Worm (Caenorhabditis elegans): Measurements from ENCODE around the gene utp-20.

Gene utp-20

DNA sequence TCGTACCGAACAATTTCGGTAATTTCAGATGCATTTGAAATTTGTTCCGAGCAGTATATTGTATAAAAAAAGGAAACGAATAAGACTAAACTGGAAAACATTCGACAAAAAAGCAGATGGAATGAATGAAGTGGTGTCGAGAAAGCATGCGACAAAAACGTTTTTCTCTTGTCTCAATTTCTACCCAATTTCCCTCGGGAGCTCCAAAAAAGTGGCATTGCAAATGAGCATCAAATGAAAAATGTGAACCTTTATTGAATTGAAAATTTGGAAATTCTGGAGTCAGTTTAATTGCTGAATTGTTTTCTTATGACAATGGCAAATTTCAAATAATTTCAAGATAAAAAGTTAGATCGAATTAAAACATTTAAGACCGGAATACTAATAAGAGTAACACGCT, 36.0 kb upstream of the utp-20 start, which contains the start of gene R05G9.5:
R05G9.5 (minus strand) TSS at position 101 of the 400 bp plus-strand sequence.
- TF ChIP-seq nfya-1 (tag; optimal IDR thresholded peaks at IDR 0.05; ENCODE audit: insufficient read depth) (no peak), snpc-4 (tag; optimal IDR thresholded peaks at IDR 0.05) (no peak), nhr-23 (tag; optimal IDR thresholded peaks at IDR 0.05) (no peak), daf-12 (tag; optimal IDR thresholded peaks at IDR 0.05) (no peak), egl-5 (tag; optimal IDR thresholded peaks at IDR 0.05) (no peak), aly-2 (tag; optimal IDR thresholded peaks at IDR 0.05) (no peak), elt-2 (tag; optimal IDR thresholded peaks at IDR 0.05) (no peak)

DNA sequence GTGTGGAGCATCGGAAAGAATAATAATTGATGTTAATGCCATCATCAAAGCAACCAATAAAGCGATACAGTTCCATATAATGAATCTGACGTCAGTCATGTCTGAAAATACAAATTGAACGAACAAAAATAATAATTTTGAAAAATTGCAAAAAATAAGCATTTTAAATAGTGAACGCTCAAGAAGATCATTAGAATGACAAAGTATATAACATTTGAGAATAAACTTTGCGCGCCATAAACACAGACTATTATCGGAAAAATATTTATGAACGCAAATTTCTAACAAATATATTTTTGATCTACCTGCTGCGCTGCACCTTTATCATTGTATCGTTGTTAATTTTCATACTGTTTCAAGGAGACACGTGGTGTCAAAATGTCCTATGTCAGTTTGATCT, 34.8 kb upstream of the utp-20 start, which contains the start of gene R05G9.3:
R05G9.3 (minus strand) TSS at position 101 of the 400 bp plus-strand sequence.
- TF ChIP-seq hmg-11 (tag; optimal IDR thresholded peaks at IDR 0.05) (no peak), eor-1 (tag; optimal IDR thresholded peaks at IDR 0.05) (no peak), nhr-23 (tag; optimal IDR thresholded peaks at IDR 0.05) (no peak), lin-39 (tag; optimal IDR thresholded peaks at IDR 0.05) (no peak), elt-2 (tag; optimal IDR thresholded peaks at IDR 0.05) (no peak), unc-39 (tag; optimal IDR thresholded peaks at IDR 0.05) (no peak), daf-12 (tag; optimal IDR thresholded peaks at IDR 0.05) (no peak), fkh-2 (tag; optimal IDR thresholded peaks at IDR 0.05) (no peak), sea-2 (GFP tag; optimal IDR thresholded peaks at IDR 0.05) (no peak), lin-15B (tag; optimal IDR thresholded peaks at IDR 0.05) (no peak), lsy-12 (tag; optimal IDR thresholded peaks at IDR 0.05) (no peak), ceh-82 (tag; optimal IDR thresholded peaks at IDR 0.05) (no peak), elt-1 (tag; optimal IDR thresholded peaks at IDR 0.05) (no peak), zag-1 (tag; optimal IDR thresholded peaks at IDR 0.05) (no peak), ceh-28 (tag; optimal IDR thresholded peaks at IDR 0.05) (no peak)

DNA sequence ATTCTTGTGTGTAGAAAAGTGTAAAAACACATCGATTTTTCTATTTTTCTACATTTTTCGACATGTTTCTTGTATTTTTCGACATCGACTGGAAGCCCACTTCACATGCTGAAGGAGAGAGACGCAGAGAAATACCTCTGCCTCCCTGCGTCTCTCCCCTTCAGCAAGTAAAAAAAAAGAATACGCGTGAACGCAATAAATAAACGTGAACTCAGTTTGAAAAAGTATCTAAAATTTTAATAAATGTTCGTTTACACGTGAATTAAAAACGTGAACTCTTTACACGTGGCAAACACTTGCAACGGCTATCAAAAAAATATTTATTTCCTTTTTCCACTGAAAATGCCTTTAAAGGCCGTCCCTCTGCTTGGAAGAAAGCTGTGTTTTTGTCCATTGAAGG, 33.3 kb upstream of the utp-20 start, which contains the start of gene R05G9.1:
R05G9.1 (plus strand) TSS at position 343 of the 400 bp plus-strand sequence.
- TF ChIP-seq ZK546.5 (tag; optimal IDR thresholded peaks at IDR 0.05) (no peak), ama-1 (optimal IDR thresholded peaks at IDR 0.05) (no peak), ztf-4 (tag; optimal IDR thresholded peaks at IDR 0.05) (no peak), egl-5 (tag; optimal IDR thresholded peaks at IDR 0.05) (no peak), mdl-1 (tag; optimal IDR thresholded peaks at IDR 0.05) (no peak), nhr-25 (tag; optimal IDR thresholded peaks at IDR 0.05) (no peak), elt-3 (tag; optimal IDR thresholded peaks at IDR 0.05) (no peak)

DNA sequence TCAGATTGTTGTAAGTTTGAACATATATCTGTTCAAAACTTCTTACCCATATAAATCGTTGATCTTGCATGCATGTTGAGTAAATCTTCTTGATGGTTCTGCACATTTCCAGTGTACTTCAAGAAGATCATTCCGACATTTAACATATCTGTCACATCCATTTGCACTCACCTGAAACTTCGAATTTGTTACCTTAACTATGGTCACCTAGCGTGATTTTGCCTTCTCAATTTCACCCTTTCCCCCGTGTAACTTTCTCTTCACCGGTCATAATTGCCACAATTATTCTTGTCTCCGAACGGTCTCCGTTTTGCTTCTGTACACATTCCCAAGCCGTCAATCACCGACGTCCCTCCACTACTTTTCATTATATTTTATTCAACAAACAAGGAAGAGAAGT, 22.8 kb upstream of the utp-20 start:
- no peak for TF ChIP-seq ztf-4 (tag; optimal IDR thresholded peaks at IDR 0.05)
- TF ChIP-seq nhr-67 (tag; optimal IDR thresholded peaks at IDR 0.05): no peak
- TF ChIP-seq elt-1 (tag; optimal IDR thresholded peaks at IDR 0.05): no peak
- TF ChIP-seq fkh-2 (tag; optimal IDR thresholded peaks at IDR 0.05): no peak
- TF ChIP-seq snpc-4 (tag; optimal IDR thresholded peaks at IDR 0.05): no peak
- no peak for TF ChIP-seq hmg-11 (tag; optimal IDR thresholded peaks at IDR 0.05)
- TF ChIP-seq nhr-237 (tag; optimal IDR thresholded peaks at IDR 0.05): no peak
- TF ChIP-seq nhr-23 (tag; optimal IDR thresholded peaks at IDR 0.05): no peak
- no peak for TF ChIP-seq jun-1 (tag; optimal IDR thresholded peaks at IDR 0.05)
- no peak for TF ChIP-seq nhr-11 (tag; optimal IDR thresholded peaks at IDR 0.05)
- TF ChIP-seq elt-3 (tag; optimal IDR thresholded peaks at IDR 0.05): no peak
- TF ChIP-seq unc-62 (GFP tag; optimal IDR thresholded peaks at IDR 0.05): no peak
- no peak for TF ChIP-seq skn-1 (tag; optimal IDR thresholded peaks at IDR 0.05)
- no peak for TF ChIP-seq nhr-77 (tag; optimal IDR thresholded peaks at IDR 0.05)
- no peak for TF ChIP-seq mdl-1 (tag; optimal IDR thresholded peaks at IDR 0.05)
- no peak for TF ChIP-seq nhr-12 (tag; optimal IDR thresholded peaks at IDR 0.05)
- no peak for TF ChIP-seq ceh-16 (tag; optimal IDR thresholded peaks at IDR 0.05)
- no peak for TF ChIP-seq sea-2 (GFP tag; optimal IDR thresholded peaks at IDR 0.05)
- TF ChIP-seq zag-1 (tag; optimal IDR thresholded peaks at IDR 0.05): no peak

DNA sequence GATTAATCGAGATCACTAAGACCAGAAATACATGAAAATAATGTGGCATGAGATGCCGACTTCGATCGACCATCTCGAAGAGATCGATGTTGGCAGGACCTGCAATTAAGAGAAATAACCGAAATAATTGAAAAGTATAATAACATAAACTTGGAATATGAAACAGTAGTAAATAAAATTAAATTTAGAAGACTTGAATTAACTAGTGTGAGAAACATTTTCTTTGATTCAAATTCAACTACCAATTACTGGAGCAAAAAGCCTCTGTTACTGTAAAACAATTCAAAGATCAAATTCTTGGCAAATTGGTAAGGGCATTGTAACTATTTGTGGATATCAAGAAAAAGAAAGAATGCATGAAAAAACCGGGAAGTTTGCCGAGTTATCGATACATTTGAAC, 22.3 kb upstream of the utp-20 start, which contains the start of gene R05G9R.1:
R05G9R.1 (minus strand) TSS at position 101 of the 400 bp plus-strand sequence.
- TF ChIP-seq fkh-2 (tag; optimal IDR thresholded peaks at IDR 0.05): no peak

Measured in whole organism, L3 larva.